Worm (Caenorhabditis elegans): ENCODE results near the gene ZK813.3.

Gene ZK813.3

ce11 chrX:3469332-3469731 lies 27.7 kb downstream of the ZK813.3 start:
- TF ChIP-seq elt-1 (tag; optimal IDR thresholded peaks at IDR 0.05) (no peak), egl-27 (tag; optimal IDR thresholded peaks at IDR 0.05) (no peak), fkh-10 (GFP tag; optimal IDR thresholded peaks at IDR 0.05) (peak; percentile 75), nhr-43 (tag; optimal IDR thresholded peaks at IDR 0.05; ENCODE audit: poor library complexity, severe bottlenecking) (no peak), jun-1 (tag; optimal IDR thresholded peaks at IDR 0.05) (no peak), fkh-2 (tag; optimal IDR thresholded peaks at IDR 0.05) (no peak), egl-5 (tag; optimal IDR thresholded peaks at IDR 0.05) (no peak), fos-1 (tag; optimal IDR thresholded peaks at IDR 0.05) (no peak)

- TF ChIP-seq ama-1 (optimal IDR thresholded peaks at IDR 0.05) (no peak), lin-39 (tag; optimal IDR thresholded peaks at IDR 0.05) (peak; percentile 82)
These were observed 28.7 kb downstream of the ZK813.3 start for ce11 chrX:3470307-3470706.

ce11 chrX:3472226-3472625 lies 30.6 kb downstream of the ZK813.3 start:
- TF ChIP-seq egl-27 (tag; optimal IDR thresholded peaks at IDR 0.05) (peak; percentile 15), lin-39 (tag; optimal IDR thresholded peaks at IDR 0.05) (peak; percentile 21), nhr-43 (tag; optimal IDR thresholded peaks at IDR 0.05; ENCODE audit: poor library complexity, severe bottlenecking) (no peak), nhr-23 (tag; optimal IDR thresholded peaks at IDR 0.05) (no peak), nfya-1 (tag; optimal IDR thresholded peaks at IDR 0.05; ENCODE audit: insufficient read depth) (peak; percentile 23), nhr-25 (tag; optimal IDR thresholded peaks at IDR 0.05) (peak; percentile 70), pha-4 (tag; optimal IDR thresholded peaks at IDR 0.05) (peak; percentile 87), hmg-11 (tag; optimal IDR thresholded peaks at IDR 0.05) (peak; percentile 44), snpc-4 (tag; optimal IDR thresholded peaks at IDR 0.05) (peak; percentile 1), elt-2 (tag; optimal IDR thresholded peaks at IDR 0.05) (peak; percentile 49)

ce11 chrX:3473793-3474192 lies 32.2 kb downstream of the ZK813.3 start:
- TF ChIP-seq ama-1 (optimal IDR thresholded peaks at IDR 0.05) (no peak), elt-2 (tag; optimal IDR thresholded peaks at IDR 0.05) (no peak), egl-5 (tag; optimal IDR thresholded peaks at IDR 0.05) (no peak), elt-3 (tag; optimal IDR thresholded peaks at IDR 0.05) (no peak), nhr-67 (tag; optimal IDR thresholded peaks at IDR 0.05) (no peak), snpc-4 (tag; optimal IDR thresholded peaks at IDR 0.05) (no peak), ztf-4 (tag; optimal IDR thresholded peaks at IDR 0.05) (no peak), fkh-10 (GFP tag; optimal IDR thresholded peaks at IDR 0.05) (no peak), nfya-1 (tag; optimal IDR thresholded peaks at IDR 0.05; ENCODE audit: insufficient read depth) (no peak), eor-1 (tag; optimal IDR thresholded peaks at IDR 0.05) (no peak), ceh-16 (tag; optimal IDR thresholded peaks at IDR 0.05) (no peak), nhr-43 (tag; optimal IDR thresholded peaks at IDR 0.05; ENCODE audit: poor library complexity, severe bottlenecking) (no peak), unc-39 (tag; optimal IDR thresholded peaks at IDR 0.05) (no peak), pha-4 (tag; optimal IDR thresholded peaks at IDR 0.05) (no peak), ZK546.5 (tag; optimal IDR thresholded peaks at IDR 0.05) (no peak), daf-12 (tag; optimal IDR thresholded peaks at IDR 0.05) (no peak), pqm-1 (tag; optimal IDR thresholded peaks at IDR 0.05) (no peak), skn-1 (tag; optimal IDR thresholded peaks at IDR 0.05) (no peak), hmg-11 (tag; optimal IDR thresholded peaks at IDR 0.05) (no peak)

ce11 chrX:3479950-3480349 lies 38.3 kb downstream of the ZK813.3 start, which contains the start of gene wrt-6:
wrt-6 (plus strand) TSS chrX:3480250.
- no peak for TF ChIP-seq nhr-28 (tag; optimal IDR thresholded peaks at IDR 0.05)
- TF ChIP-seq nhr-23 (tag; optimal IDR thresholded peaks at IDR 0.05): no peak
- TF ChIP-seq R02D3.7 (tag; optimal IDR thresholded peaks at IDR 0.05): no peak
- no peak for TF ChIP-seq nhr-237 (tag; optimal IDR thresholded peaks at IDR 0.05)
- no peak for TF ChIP-seq tbx-2 (tag; optimal IDR thresholded peaks at IDR 0.05)
- TF ChIP-seq egl-5 (tag; optimal IDR thresholded peaks at IDR 0.05): no peak
- no peak for TF ChIP-seq pha-4 (tag; optimal IDR thresholded peaks at IDR 0.05)
- no peak for TF ChIP-seq fkh-10 (GFP tag; optimal IDR thresholded peaks at IDR 0.05)
- no peak for TF ChIP-seq ceh-82 (tag; optimal IDR thresholded peaks at IDR 0.05)
- TF ChIP-seq elt-3 (tag; optimal IDR thresholded peaks at IDR 0.05): no peak
- no peak for TF ChIP-seq ceh-9 (tag; optimal IDR thresholded peaks at IDR 0.05)
- no peak for TF ChIP-seq ceh-28 (tag; optimal IDR thresholded peaks at IDR 0.05)
- TF ChIP-seq ZK546.5 (tag; optimal IDR thresholded peaks at IDR 0.05): no peak
- TF ChIP-seq daf-12 (tag; optimal IDR thresholded peaks at IDR 0.05): no peak
- TF ChIP-seq snpc-4 (tag; optimal IDR thresholded peaks at IDR 0.05): no peak
- TF ChIP-seq ztf-4 (tag; optimal IDR thresholded peaks at IDR 0.05): no peak

Data from whole organism, L3 larva.